Worm (Caenorhabditis elegans): ENCODE data around the gene Y56A3A.22.

The Y56A3A.22 gene

ce11 chrIII:11914220-11914619, 7.3 kb upstream of the Y56A3A.22 start, which contains the start of gene Y56A3A.16:
TSS of gene Y56A3A.16 (minus strand) at chrIII:11914320.
- TF ChIP-seq hnd-1 (tag; optimal IDR thresholded peaks at IDR 0.05), result no peak
- TF ChIP-seq ama-1 (optimal IDR thresholded peaks at IDR 0.05), result no peak
- no peak for TF ChIP-seq ceh-13 (GFP tag; optimal IDR thresholded peaks at IDR 0.05)
- no peak for TF ChIP-seq hmbx-1 (tag; optimal IDR thresholded peaks at IDR 0.05)
- TF ChIP-seq tbx-11 (GFP tag; IDR thresholded peaks at IDR 0.05), result no peak
- TF ChIP-seq aly-1 (tag; optimal IDR thresholded peaks at IDR 0.05), result no peak
- TF ChIP-seq pes-1 (GFP tag; IDR thresholded peaks at IDR 0.05), result no peak
- TF ChIP-seq hmg-4 (GFP tag; optimal IDR thresholded peaks at IDR 0.05), result no peak
- no peak for TF ChIP-seq ets-7 (tag; optimal IDR thresholded peaks at IDR 0.05)
- no peak for TF ChIP-seq ceh-36 (tag; optimal IDR thresholded peaks at IDR 0.05)
- no peak for TF ChIP-seq sea-1 (GFP tag; conservative IDR thresholded peaks at IDR 0.05)
- TF ChIP-seq B0310.2 (tag; optimal IDR thresholded peaks at IDR 0.05), result no peak
- no peak for TF ChIP-seq scrt-1 (GFP tag; IDR thresholded peaks at IDR 0.05)
- TF ChIP-seq tbx-37 (GFP tag; conservative IDR thresholded peaks at IDR 0.05), result no peak
- TF ChIP-seq tra-4 (tag; optimal IDR thresholded peaks at IDR 0.05), result no peak
- TF ChIP-seq F13C5.2 (tag; optimal IDR thresholded peaks at IDR 0.05), result no peak
- no peak for TF ChIP-seq flt-1 (GFP tag; IDR thresholded peaks at IDR 0.05)

ce11 chrIII:11915666-11916065, 5.8 kb upstream of the Y56A3A.22 start, which contains the start of the genes ndab-1 and npp-16:
TSS of gene ndab-1 (minus strand) at chrIII:11915712.
TSS of gene npp-16 (plus strand) at chrIII:11915928.
- TF ChIP-seq hmbx-1 (tag; optimal IDR thresholded peaks at IDR 0.05) (no peak), flt-1 (GFP tag; IDR thresholded peaks at IDR 0.05) (0 out of 2 replicates have a peak, but pooled peaks have one; percentile 3), F13C5.2 (tag; optimal IDR thresholded peaks at IDR 0.05) (peak; percentile 48), pes-1 (GFP tag; IDR thresholded peaks at IDR 0.05) (0 out of 2 replicates have a peak, but pooled peaks have one; percentile 16)

ce11 chrIII:11916260-11916659, 5.2 kb upstream of the Y56A3A.22 start:
- TF ChIP-seq tra-4 (tag; optimal IDR thresholded peaks at IDR 0.05) (no peak), B0310.2 (tag; optimal IDR thresholded peaks at IDR 0.05) (no peak), ceh-13 (GFP tag; optimal IDR thresholded peaks at IDR 0.05) (no peak), ama-1 (optimal IDR thresholded peaks at IDR 0.05) (no peak), flt-1 (GFP tag; IDR thresholded peaks at IDR 0.05) (no peak), ets-7 (tag; optimal IDR thresholded peaks at IDR 0.05) (no peak), sea-1 (GFP tag; conservative IDR thresholded peaks at IDR 0.05) (no peak), scrt-1 (GFP tag; IDR thresholded peaks at IDR 0.05) (no peak), pes-1 (GFP tag; IDR thresholded peaks at IDR 0.05) (no peak), ceh-36 (tag; optimal IDR thresholded peaks at IDR 0.05) (no peak), F13C5.2 (tag; optimal IDR thresholded peaks at IDR 0.05) (no peak), hmbx-1 (tag; optimal IDR thresholded peaks at IDR 0.05) (no peak), aly-1 (tag; optimal IDR thresholded peaks at IDR 0.05) (no peak), hnd-1 (tag; optimal IDR thresholded peaks at IDR 0.05) (no peak), tbx-11 (GFP tag; IDR thresholded peaks at IDR 0.05) (no peak), hmg-4 (GFP tag; optimal IDR thresholded peaks at IDR 0.05) (no peak), tbx-37 (GFP tag; conservative IDR thresholded peaks at IDR 0.05) (no peak)

- TF ChIP-seq hmg-4 (GFP tag; optimal IDR thresholded peaks at IDR 0.05) (peak; percentile 16), B0310.2 (tag; optimal IDR thresholded peaks at IDR 0.05) (peak; percentile 9), pes-1 (GFP tag; IDR thresholded peaks at IDR 0.05) (peak; percentile 39; the same call in 1 of the 2 replicates), hnd-1 (tag; optimal IDR thresholded peaks at IDR 0.05) (no peak)
Measured at ce11 chrIII:11917090-11917489, 4.4 kb upstream of the Y56A3A.22 start.

ce11 chrIII:11917525-11917924, 4.0 kb upstream of the Y56A3A.22 start:
- TF ChIP-seq ceh-13 (GFP tag; optimal IDR thresholded peaks at IDR 0.05) (no peak), sea-1 (GFP tag; conservative IDR thresholded peaks at IDR 0.05) (no peak), scrt-1 (GFP tag; IDR thresholded peaks at IDR 0.05) (no peak), ceh-36 (tag; optimal IDR thresholded peaks at IDR 0.05) (no peak), tbx-11 (GFP tag; IDR thresholded peaks at IDR 0.05) (no peak), tbx-37 (GFP tag; conservative IDR thresholded peaks at IDR 0.05) (no peak), B0310.2 (tag; optimal IDR thresholded peaks at IDR 0.05) (no peak), tra-4 (tag; optimal IDR thresholded peaks at IDR 0.05) (no peak), aly-1 (tag; optimal IDR thresholded peaks at IDR 0.05) (no peak), hnd-1 (tag; optimal IDR thresholded peaks at IDR 0.05) (no peak), hmg-4 (GFP tag; optimal IDR thresholded peaks at IDR 0.05) (no peak)

ce11 chrIII:11918247-11918769, 3.2 kb upstream of the Y56A3A.22 start, which contains the start of gene znf-593:
TSS of gene znf-593 (minus strand) at chrIII:11918719.
- TF ChIP-seq hmbx-1 (tag; optimal IDR thresholded peaks at IDR 0.05) (no peak), tbx-37 (GFP tag; conservative IDR thresholded peaks at IDR 0.05) (no peak), hmg-4 (GFP tag; optimal IDR thresholded peaks at IDR 0.05) (no peak), ama-1 (optimal IDR thresholded peaks at IDR 0.05) (peak; percentile 81), tra-4 (tag; optimal IDR thresholded peaks at IDR 0.05) (no peak), flt-1 (GFP tag; IDR thresholded peaks at IDR 0.05) (0 out of 2 replicates have a peak, but pooled peaks have one; percentile 7), scrt-1 (GFP tag; IDR thresholded peaks at IDR 0.05) (no peak), aly-1 (tag; optimal IDR thresholded peaks at IDR 0.05) (no peak), sea-1 (GFP tag; conservative IDR thresholded peaks at IDR 0.05) (0 out of 2 replicates have a peak, but pooled peaks have one; percentile 24)

- TF ChIP-seq F13C5.2 (tag; optimal IDR thresholded peaks at IDR 0.05) (no peak), ets-7 (tag; optimal IDR thresholded peaks at IDR 0.05) (no peak), flt-1 (GFP tag; IDR thresholded peaks at IDR 0.05) (no peak), tra-4 (tag; optimal IDR thresholded peaks at IDR 0.05) (no peak), ceh-13 (GFP tag; optimal IDR thresholded peaks at IDR 0.05) (no peak), hmg-4 (GFP tag; optimal IDR thresholded peaks at IDR 0.05) (no peak), tbx-37 (GFP tag; conservative IDR thresholded peaks at IDR 0.05) (no peak), B0310.2 (tag; optimal IDR thresholded peaks at IDR 0.05) (no peak), ceh-36 (tag; optimal IDR thresholded peaks at IDR 0.05) (no peak), pes-1 (GFP tag; IDR thresholded peaks at IDR 0.05) (no peak), sea-1 (GFP tag; conservative IDR thresholded peaks at IDR 0.05) (no peak), tbx-11 (GFP tag; IDR thresholded peaks at IDR 0.05) (no peak), ama-1 (optimal IDR thresholded peaks at IDR 0.05) (no peak), hmbx-1 (tag; optimal IDR thresholded peaks at IDR 0.05) (no peak), hnd-1 (tag; optimal IDR thresholded peaks at IDR 0.05) (no peak), aly-1 (tag; optimal IDR thresholded peaks at IDR 0.05) (no peak)
Measured at ce11 chrIII:11920187-11920785, 1.2 kb upstream of the Y56A3A.22 start, which contains the start of the genes ccf-1 and trap-4. TSS of gene ccf-1 (minus strand) at chrIII:11920237. TSS of gene trap-4 (plus strand) at chrIII:11920735.
